Fruit fly (Drosophila melanogaster): ENCODE measurements around the gene CG2217.
A peak's percentile ranks its signal among the peaks of the same experiment; 100 is the strongest.

- TF ChIP-seq usp (GFP tag; optimal IDR thresholded peaks at IDR 0.05): no peak
- TF ChIP-seq Abd-B (GFP tag; optimal IDR thresholded peaks at IDR 0.05): no peak
- no peak for TF ChIP-seq OdsH (GFP tag; optimal IDR thresholded peaks at IDR 0.05)
- TF ChIP-seq Rel (GFP tag; optimal IDR thresholded peaks at IDR 0.05): no peak
- peak; percentile 51 for TF ChIP-seq Rel (tag; optimal IDR thresholded peaks at IDR 0.05)
- TF ChIP-seq Hr78 (GFP tag; optimal IDR thresholded peaks at IDR 0.05): no peak
- no peak for TF ChIP-seq Mio (GFP tag; optimal IDR thresholded peaks at IDR 0.05)
- no peak for TF ChIP-seq HLH106 (tag; optimal IDR thresholded peaks at IDR 0.05)
- no peak for TF ChIP-seq Dfd (GFP tag; optimal IDR thresholded peaks at IDR 0.05)
- no peak for TF ChIP-seq Jra (GFP tag; optimal IDR thresholded peaks at IDR 0.05)
These were observed 37.2 kb downstream of the CG2217 start for dm6 chr3R:30385531-30385930.

Data from whole organism, wandering third instar larva.